Worm (Caenorhabditis elegans): ENCODE measurements around the gene rpl-42.

DNA sequence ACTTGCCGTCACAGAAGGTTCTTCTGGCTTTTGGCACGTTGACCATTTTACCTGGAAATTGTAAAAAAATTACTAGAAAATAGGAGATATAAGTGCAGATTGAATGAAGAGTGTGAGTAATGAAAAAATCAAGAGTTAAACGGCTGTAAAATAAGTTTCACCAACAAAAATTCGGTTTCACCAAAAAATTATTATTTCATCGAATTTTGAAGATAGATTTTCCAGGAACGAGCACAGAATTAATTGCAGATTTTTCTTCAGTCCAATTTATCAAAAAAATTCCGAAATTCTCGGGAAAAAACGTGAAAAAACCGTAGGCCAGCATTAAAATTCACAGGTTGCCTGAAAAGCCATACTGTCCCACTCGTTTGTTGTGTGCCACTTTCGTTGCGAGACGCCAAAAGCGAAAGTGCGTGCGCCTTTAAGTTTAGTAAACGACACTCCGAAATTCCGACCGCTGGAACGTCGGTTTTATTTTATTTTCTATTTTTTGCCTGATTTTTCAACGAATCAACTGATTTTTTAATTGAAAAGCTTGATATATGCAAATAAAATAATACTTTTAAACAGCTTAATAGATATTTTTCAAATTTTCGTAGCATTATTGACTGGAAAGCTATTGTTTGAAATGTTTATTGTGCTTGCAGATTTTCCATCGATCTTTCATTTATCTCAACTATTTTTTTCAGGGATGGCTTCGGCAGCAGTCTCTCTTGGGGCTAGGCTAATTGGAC is 4.8 kb downstream of the rpl-42 start, which contains the start of the genes rpl-36.A and nuo-1:
- TF ChIP-seq aly-2 (tag; optimal IDR thresholded peaks at IDR 0.05) (no peak), egl-27 (tag; optimal IDR thresholded peaks at IDR 0.05) (no peak), ztf-11 (tag; optimal IDR thresholded peaks at IDR 0.05) (no peak), nhr-11 (tag; optimal IDR thresholded peaks at IDR 0.05) (no peak), lin-39 (tag; optimal IDR thresholded peaks at IDR 0.05) (peak; percentile 96), nhr-67 (tag; optimal IDR thresholded peaks at IDR 0.05) (no peak), fos-1 (tag; optimal IDR thresholded peaks at IDR 0.05) (no peak), nfya-1 (tag; optimal IDR thresholded peaks at IDR 0.05; ENCODE audit: insufficient read depth) (peak; percentile 97), elt-3 (tag; optimal IDR thresholded peaks at IDR 0.05) (no peak)

All from whole organism, L3 larva.